Worm (Caenorhabditis elegans) whole organism, L4 larva: Measurements from ENCODE around the gene gck-3.

Experiments used
- F10B5.3 ChIP-seq: sonication (generic microtip); optimal IDR thresholded peaks from 2 replicates; lab custom pipeline; 2016; ENCODE audit warnings: mild to moderate bottlenecking, missing genetic modification characterization, missing compliant biosample characterization
- F49E8.2 ChIP-seq: sonication (generic microtip); optimal IDR thresholded peaks from 2 replicates; lab custom pipeline; 2016; ENCODE audit warnings: missing compliant biosample characterization, mild to moderate bottlenecking, missing genetic modification characterization, borderline replicate concordance
- T20F7.1 ChIP-seq: fragments of 200-800 bp; sonication (Bioruptor generic); optimal IDR thresholded peaks from 2 replicates; lab custom pipeline; 2018; ENCODE audit warnings: mild to moderate bottlenecking, missing genetic modification characterization, missing compliant biosample characterization
- Y48G9A.11 ChIP-seq: fragments of 200-800 bp; sonication (Bioruptor generic); IDR thresholded peaks from 2 replicates; pipeline ENCODE4 v1.3.6; 2022; ENCODE audit warnings: missing genetic modification reagents, missing genetic modification characterization, missing compliant biosample characterization
- ZK337.2 ChIP-seq: fragments of 200-800 bp; sonication (Bioruptor generic); IDR thresholded peaks from 2 replicates; pipeline ENCODE4 v1.3.6; 2022; ENCODE audit warnings: missing genetic modification reagents, missing genetic modification characterization, missing compliant biosample characterization
- ZK546.5 ChIP-seq, 2 experiments: sonication (generic microtip); optimal IDR thresholded peaks; 2 replicates each; lab custom pipeline; 2017; ENCODE audit warnings: missing biosample characterization in 2 of 2, missing genetic modification characterization in 2 of 2
- aly-2 ChIP-seq: sonication (generic microtip); optimal IDR thresholded peaks from 2 replicates; lab custom pipeline; 2018; ENCODE audit warnings: missing biosample characterization, missing genetic modification characterization
- attf-4 ChIP-seq: sonication (generic microtip); optimal IDR thresholded peaks from 3 replicates; lab custom pipeline; 2017; ENCODE audit warnings: missing biosample characterization, missing genetic modification characterization
- ceh-20 ChIP-seq: fragments of 200-800 bp; sonication (Bioruptor generic); IDR thresholded peaks from 2 replicates; pipeline ENCODE4 v1.3.6; 2022; ENCODE audit warnings: missing genetic modification reagents, missing genetic modification characterization, missing compliant biosample characterization
- ceh-82 ChIP-seq: sonication (generic microtip); optimal IDR thresholded peaks from 2 replicates; lab custom pipeline; 2017; ENCODE audit warnings: missing biosample characterization, missing genetic modification characterization
- daf-16 ChIP-seq, 3 experiments: sonication (generic microtip); optimal IDR thresholded peaks; 2 replicates each; lab custom pipeline; 2016 to 2017; ENCODE audit warnings: missing genetic modification characterization in 3 of 3, missing genetic modification reagents in 3 of 3, mild to moderate bottlenecking in 2 of 3, missing compliant biosample characterization in 2 of 3, missing biosample characterization in 1 of 3, moderate library complexity in 1 of 3
- daf-19 ChIP-seq: fragments of 200-800 bp; sonication (Bioruptor generic); conservative IDR thresholded peaks from 2 replicates; pipeline ENCODE4 v1.3.6; 2022; ENCODE audit warnings: missing genetic modification characterization, missing compliant biosample characterization
- dmd-8 ChIP-seq: fragments of 200-800 bp; sonication (Bioruptor generic); IDR thresholded peaks from 2 replicates; pipeline ENCODE4 v1.3.6; 2022; ENCODE audit warnings: missing genetic modification characterization, missing compliant biosample characterization
- dpl-1 ChIP-seq: fragments of 150-350 bp; optimal IDR thresholded peaks from 2 replicates; lab custom pipeline; 2014; ENCODE audit warnings: missing biosample characterization, missing genetic modification reagents, missing genetic modification characterization
- duxl-1 ChIP-seq: sonication (generic microtip); optimal IDR thresholded peaks from 2 replicates; lab custom pipeline; 2016; ENCODE audit warnings: mild to moderate bottlenecking, missing genetic modification characterization, moderate library complexity, missing compliant biosample characterization; ENCODE audit not compliant: poor library complexity
- egl-43 ChIP-seq: fragments of 200-800 bp; sonication (Bioruptor generic); IDR thresholded peaks from 2 replicates; pipeline ENCODE4 v1.3.6; 2022; ENCODE audit warnings: missing genetic modification reagents, missing genetic modification characterization, missing compliant biosample characterization
- fkh-10 ChIP-seq: fragments of 150-350 bp; optimal IDR thresholded peaks from 2 replicates; lab custom pipeline; 2014; ENCODE audit warnings: missing biosample characterization, missing genetic modification reagents, missing genetic modification characterization
- fos-1 ChIP-seq: fragments of 150-350 bp; optimal IDR thresholded peaks from 2 replicates; lab custom pipeline; 2014; ENCODE audit warnings: missing biosample characterization, missing genetic modification characterization
- gei-8 ChIP-seq: fragments of 200-800 bp; sonication (Bioruptor generic); optimal IDR thresholded peaks from 2 replicates; lab custom pipeline; 2018; ENCODE audit warnings: mild to moderate bottlenecking, missing genetic modification characterization, missing compliant biosample characterization
- jun-1 ChIP-seq: fragments of 150-350 bp; optimal IDR thresholded peaks from 2 replicates; lab custom pipeline; 2014; ENCODE audit warnings: missing biosample characterization, missing genetic modification reagents, missing genetic modification characterization
- lim-7 ChIP-seq: fragments of 200-800 bp; sonication (Bioruptor generic); IDR thresholded peaks from 2 replicates; pipeline ENCODE4 v1.3.6; 2022; ENCODE audit warnings: missing genetic modification characterization, missing compliant biosample characterization
- lin-1 ChIP-seq: fragments of 200-800 bp; sonication (Bioruptor generic); IDR thresholded peaks from 2 replicates; pipeline ENCODE4 v1.3.6; 2022; ENCODE audit warnings: missing genetic modification reagents, missing genetic modification characterization, missing compliant biosample characterization
- lin-13 ChIP-seq: fragments of 150-350 bp; optimal IDR thresholded peaks from 2 replicates; lab custom pipeline; 2014; ENCODE audit warnings: missing biosample characterization, missing genetic modification reagents, missing genetic modification characterization
- lin-38 ChIP-seq: fragments of 200-800 bp; sonication (Bioruptor generic); IDR thresholded peaks from 2 replicates; pipeline ENCODE4 v1.3.6; 2022; ENCODE audit warnings: missing genetic modification reagents, missing genetic modification characterization, missing compliant biosample characterization
- lin-39 ChIP-seq: fragments of 150-350 bp; optimal IDR thresholded peaks from 2 replicates; lab custom pipeline; 2014; ENCODE audit warnings: missing biosample characterization, missing genetic modification reagents, missing genetic modification characterization
- lsy-2 ChIP-seq, 2 experiments: fragments of 150-350 bp in 1 of 2; sonication (generic microtip) in 1 of 2; optimal IDR thresholded peaks; 2 replicates each; lab custom pipeline; 2014 to 2017; ENCODE audit warnings: missing biosample characterization in 2 of 2, missing genetic modification characterization in 2 of 2
- madf-9 ChIP-seq: fragments of 200-800 bp; sonication (Bioruptor generic); conservative IDR thresholded peaks from 2 replicates; pipeline ENCODE4 v1.3.6; 2022; ENCODE audit warnings: missing genetic modification reagents, missing genetic modification characterization, missing compliant biosample characterization
- mdt-29 ChIP-seq: fragments of 200-800 bp; sonication (Bioruptor generic); IDR thresholded peaks from 2 replicates; pipeline ENCODE4 v1.3.6; 2022; ENCODE audit warnings: missing genetic modification reagents, missing genetic modification characterization, missing compliant biosample characterization
- mes-2 ChIP-seq: sonication (generic microtip); optimal IDR thresholded peaks from 2 replicates; lab custom pipeline; 2016; ENCODE audit warnings: missing genotype, mild to moderate bottlenecking, missing genetic modification characterization, missing compliant biosample characterization; ENCODE audit not compliant: poor library complexity, severe bottlenecking
- nhr-102 ChIP-seq: sonication (generic microtip); optimal IDR thresholded peaks from 2 replicates; lab custom pipeline; 2016; ENCODE audit warnings: mild to moderate bottlenecking, missing genetic modification characterization, moderate library complexity, missing compliant biosample characterization
- nhr-41 ChIP-seq: fragments of 200-800 bp; sonication (Bioruptor generic); IDR thresholded peaks from 2 replicates; pipeline ENCODE4 v1.3.6; 2022; ENCODE audit warnings: missing genetic modification reagents, missing genetic modification characterization, missing compliant biosample characterization
- nhr-42 ChIP-seq: fragments of 200-800 bp; sonication (Bioruptor generic); IDR thresholded peaks from 2 replicates; pipeline ENCODE4 v1.3.6; 2022; ENCODE audit warnings: missing genetic modification characterization, missing compliant biosample characterization
- nhr-48 ChIP-seq: sonication (generic microtip); optimal IDR thresholded peaks from 2 replicates; lab custom pipeline; 2016; ENCODE audit warnings: mild to moderate bottlenecking, missing genetic modification characterization, missing compliant biosample characterization
- nhr-6 ChIP-seq: fragments of 150-350 bp; optimal IDR thresholded peaks from 2 replicates; lab custom pipeline; 2014; ENCODE audit warnings: missing biosample characterization, missing genetic modification characterization
- nhr-77 ChIP-seq: fragments of 150-350 bp; optimal IDR thresholded peaks from 2 replicates; lab custom pipeline; 2014; ENCODE audit warnings: missing biosample characterization, missing genetic modification characterization
- saeg-2 ChIP-seq: fragments of 200-800 bp; sonication (Bioruptor generic); IDR thresholded peaks from 2 replicates; pipeline ENCODE4 v1.3.6; 2022; ENCODE audit warnings: missing genetic modification reagents, missing genetic modification characterization, missing compliant biosample characterization
- sdz-12 ChIP-seq: fragments of 200-800 bp; sonication (Bioruptor generic); optimal IDR thresholded peaks from 2 replicates; lab custom pipeline; 2018; ENCODE audit warnings: mild to moderate bottlenecking, missing genetic modification characterization, missing compliant biosample characterization
- skn-1 ChIP-seq: fragments of 150-350 bp; optimal IDR thresholded peaks from 2 replicates; lab custom pipeline; 2014; ENCODE audit warnings: missing biosample characterization, missing genetic modification characterization
- snpc-1.2 ChIP-seq: fragments of 200-800 bp; sonication (Bioruptor generic); IDR thresholded peaks from 2 replicates; pipeline ENCODE4 v1.3.6; 2022; ENCODE audit warnings: missing genetic modification reagents, missing genetic modification characterization, missing compliant biosample characterization
- spr-1 ChIP-seq: sonication (generic microtip); optimal IDR thresholded peaks from 2 replicates; lab custom pipeline; 2016; ENCODE audit warnings: mild to moderate bottlenecking, missing genetic modification characterization, missing compliant biosample characterization
- tra-1 ChIP-seq: fragments of 200-800 bp; sonication (Bioruptor generic); IDR thresholded peaks from 2 replicates; pipeline ENCODE4 v1.3.6; 2022; ENCODE audit warnings: missing genetic modification reagents, missing genetic modification characterization, missing compliant biosample characterization
- unc-39 ChIP-seq: sonication (generic microtip); optimal IDR thresholded peaks from 2 replicates; lab custom pipeline; 2017; ENCODE audit warnings: missing biosample characterization, missing genetic modification characterization
- unc-62 ChIP-seq, 3 experiments: fragments of 150-350 bp in 1 of 3; sonication (generic microtip); optimal IDR thresholded peaks in 2 of 3; peaks in 1 of 3; 1 replicate in 1 of 3; 2 replicates in 2 of 3; lab custom pipeline; 2014 to 2017; ENCODE audit warnings: missing biosample characterization in 3 of 3, missing genetic modification characterization in 3 of 3, missing genetic modification reagents in 3 of 3, missing genotype in 1 of 3
- vab-7 ChIP-seq: fragments of 200-800 bp; sonication (Bioruptor generic); IDR thresholded peaks from 2 replicates; pipeline ENCODE4 v1.3.6; 2022; ENCODE audit warnings: missing genetic modification reagents, missing genetic modification characterization, missing compliant biosample characterization
- zfp-2 ChIP-seq: sonication (generic microtip); optimal IDR thresholded peaks from 2 replicates; lab custom pipeline; 2016; ENCODE audit warnings: mild to moderate bottlenecking, missing genetic modification characterization, missing compliant biosample characterization
- zip-11 ChIP-seq: fragments of 200-800 bp; sonication (Bioruptor generic); IDR thresholded peaks from 2 replicates; pipeline ENCODE4 v1.3.6; 2022; ENCODE audit warnings: missing genetic modification characterization, missing compliant biosample characterization
- ztf-11 ChIP-seq: fragments of 150-350 bp; optimal IDR thresholded peaks from 2 replicates; lab custom pipeline; 2014; ENCODE audit warnings: missing biosample characterization, missing genetic modification characterization
- ztf-7 ChIP-seq: fragments of 150-350 bp; optimal IDR thresholded peaks from 2 replicates; lab custom pipeline; 2014; ENCODE audit warnings: missing biosample characterization, missing genetic modification characterization

The gck-3 gene

ce11 chrV:17951172-17951999 is 15.3 kb downstream of the gck-3 start, which contains the start of gene Y59A8B.24 (continued):
- TF ChIP-seq lin-38 (GFP tag; lab: Robert Waterston, UW), result peak; percentile 87
- no peak for TF ChIP-seq daf-19 (GFP tag; lab: Robert Waterston, UW)
- TF ChIP-seq F49E8.2 (tag; lab: Kevin White, UChicago), result no peak
- TF ChIP-seq aly-2 (tag; lab: Kevin White, UChicago), result no peak
- TF ChIP-seq nhr-41 (GFP tag; lab: Robert Waterston, UW), result peak; percentile 93
- TF ChIP-seq ceh-20 (GFP tag; lab: Robert Waterston, UW), result peak; percentile 89
- no peak for TF ChIP-seq unc-39 (tag; lab: Kevin White, UChicago)
- TF ChIP-seq duxl-1, result peak; percentile 63
- no peak for TF ChIP-seq ZK546.5 (tag; optimal IDR thresholded peaks at IDR 0.05; lab: Kevin White, UChicago)
- peak; percentile 40 for TF ChIP-seq gei-8 (GFP tag; lab: Kevin White, UChicago)
- no peak for TF ChIP-seq unc-62 (GFP tag; optimal IDR thresholded peaks at IDR 0.05 in 1 of 2; lab: Kevin White, UChicago)
- TF ChIP-seq unc-62 (tag; optimal IDR thresholded peaks at IDR 0.05; lab: Kevin White, UChicago), result no peak
- TF ChIP-seq daf-16 (GFP tag; optimal IDR thresholded peaks at IDR 0.05; lab: Kevin White, UChicago), result peak; percentile 52 to 59
- TF ChIP-seq daf-16 (tag; optimal IDR thresholded peaks at IDR 0.05; lab: Kevin White, UChicago), result peak; percentile 90
- peak; percentile 93 for TF ChIP-seq nhr-48 (tag; lab: Kevin White, UChicago)
- peak; percentile 54; the same call in 1 of the 2 replicates for TF ChIP-seq ZK337.2 (GFP tag; lab: Robert Waterston, UW)
- peak; percentile 95 for TF ChIP-seq mes-2
- 0 out of 2 replicates have a peak, but pooled peaks have one; percentile 37 for TF ChIP-seq lim-7 (GFP tag; lab: Robert Waterston, UW)
- peak; percentile 31 for TF ChIP-seq ztf-7 (tag; lab: Kevin White, UChicago)
- peak; percentile 77 for TF ChIP-seq nhr-42 (GFP tag; lab: Robert Waterston, UW)
- TF ChIP-seq Y48G9A.11 (GFP tag; lab: Robert Waterston, UW), result no peak
- TF ChIP-seq dpl-1 (GFP tag; lab: Kevin White, UChicago), result peak; percentile 68
- peak; percentile 78 for TF ChIP-seq fkh-10 (GFP tag; lab: Kevin White, UChicago)
- peak; percentile 94 for TF ChIP-seq lin-13 (GFP tag; lab: Kevin White, UChicago)
- peak; percentile 80 for TF ChIP-seq madf-9 (GFP tag; lab: Robert Waterston, UW)
- TF ChIP-seq nhr-77 (tag; lab: Kevin White, UChicago), result peak; percentile 93
- peak; percentile 33 for TF ChIP-seq F10B5.3 (tag; lab: Kevin White, UChicago)
- TF ChIP-seq lin-1 (GFP tag; lab: Robert Waterston, UW), result peak; percentile 66; the same call in 1 of the 2 replicates
- no peak for TF ChIP-seq skn-1 (tag; lab: Kevin White, UChicago)
- peak; percentile 88 for TF ChIP-seq egl-43 (GFP tag; lab: Robert Waterston, UW)
- TF ChIP-seq mdt-29 (GFP tag; lab: Robert Waterston, UW), result no peak; the same call in 1 of the 2 replicates
- peak; percentile 74 for TF ChIP-seq jun-1
- no peak for TF ChIP-seq zip-11 (GFP tag; lab: Robert Waterston, UW)
- TF ChIP-seq tra-1 (GFP tag; lab: Robert Waterston, UW), result peak; percentile 90
- TF ChIP-seq saeg-2 (GFP tag; lab: Robert Waterston, UW), result no peak
- TF ChIP-seq ceh-82, result no peak
- TF ChIP-seq lin-39, result no peak
- peak; percentile 68 for TF ChIP-seq nhr-102 (tag; lab: Kevin White, UChicago)
- TF ChIP-seq vab-7 (GFP tag; lab: Robert Waterston, UW), result peak; percentile 39; the same call in 1 of the 2 replicates
- peak; percentile 94 for TF ChIP-seq nhr-6 (tag; lab: Kevin White, UChicago)
- peak; percentile 60 for TF ChIP-seq zfp-2 (tag; lab: Kevin White, UChicago)
- TF ChIP-seq spr-1 (tag; lab: Kevin White, UChicago), result peak; percentile 84
- TF ChIP-seq sdz-12, result peak; percentile 56
- TF ChIP-seq dmd-8 (GFP tag; lab: Robert Waterston, UW), result 0 out of 2 replicates have a peak, but pooled peaks have one; percentile 67
- no peak for TF ChIP-seq fos-1 (tag; lab: Kevin White, UChicago)
- no peak for TF ChIP-seq T20F7.1 (GFP tag; lab: Kevin White, UChicago)
- TF ChIP-seq attf-4 (tag; lab: Kevin White, UChicago), result no peak
- no peak for TF ChIP-seq ztf-11 (tag; lab: Kevin White, UChicago)
- no peak for TF ChIP-seq snpc-1.2 (GFP tag; lab: Robert Waterston, UW)
- TF ChIP-seq lsy-2 (tag; optimal IDR thresholded peaks at IDR 0.05; lab: Kevin White, UChicago), result peak; percentile 87 to 92
